Worm (Caenorhabditis elegans): ENCODE measurements around the gene C09F12.2.

- TF ChIP-seq nhr-77 (tag; optimal IDR thresholded peaks at IDR 0.05) = no peak
- TF ChIP-seq blmp-1 (tag; optimal IDR thresholded peaks at IDR 0.05) = no peak
- no peak for TF ChIP-seq lin-15B (tag; optimal IDR thresholded peaks at IDR 0.05)
- no peak for TF ChIP-seq nhr-28 (tag; optimal IDR thresholded peaks at IDR 0.05)
- TF ChIP-seq nhr-237 (tag; optimal IDR thresholded peaks at IDR 0.05) = no peak
- no peak for TF ChIP-seq pqm-1 (tag; optimal IDR thresholded peaks at IDR 0.05)
- TF ChIP-seq fkh-10 (GFP tag; optimal IDR thresholded peaks at IDR 0.05) = no peak
Measured at ce11 chrX:11073358-11073757, 19.6 kb downstream of the C09F12.2 start, which contains the start of gene W04G3.5.
